Fruit fly (Drosophila melanogaster) whole organism, wandering third instar larva: Measurements from ENCODE around the gene CG4520.

Source experiments
- CrebA ChIP-seq: fragments of 200-800 bp; sonication (Bioruptor generic); optimal IDR thresholded peaks from 2 replicates; lab custom pipeline; 2016; ENCODE audit warnings: missing biosample characterization, mild to moderate bottlenecking, missing genetic modification characterization, borderline replicate concordance
- Dif ChIP-seq: fragments of 200-275, 200-300 bp; sonication (Bioruptor generic); optimal IDR thresholded peaks from 2 replicates; lab custom pipeline; 2018; ENCODE audit warnings: missing biosample characterization, missing genetic modification characterization; ENCODE audit not compliant: partially characterized antibody
- HLH106 ChIP-seq: fragments of 200-800 bp; optimal IDR thresholded peaks from 3 replicates; lab custom pipeline; 2019; ENCODE audit warnings: missing biosample characterization, mild to moderate bottlenecking, missing genetic modification characterization, moderate library complexity
- Hnf4 ChIP-seq: fragments of 200-800 bp; sonication (Bioruptor generic); optimal IDR thresholded peaks from 2 replicates; lab custom pipeline; 2016; ENCODE audit warnings: missing biosample characterization, mild to moderate bottlenecking, missing genetic modification characterization
- Hr78 ChIP-seq: fragments of >200 bp; optimal IDR thresholded peaks from 2 replicates; lab custom pipeline; 2017; ENCODE audit warnings: missing biosample characterization, missing genetic modification characterization
- Myc ChIP-seq: fragments of >200 bp; optimal IDR thresholded peaks from 2 replicates; lab custom pipeline; 2017
- OdsH ChIP-seq: fragments of 200-800 bp; sonication (Bioruptor generic); optimal IDR thresholded peaks from 2 replicates; lab custom pipeline; 2016; ENCODE audit warnings: missing biosample characterization, mild to moderate bottlenecking, missing genetic modification characterization
- br ChIP-seq: fragments of 200-800 bp; sonication (Bioruptor generic); optimal IDR thresholded peaks from 2 replicates; lab custom pipeline; 2016; ENCODE audit warnings: missing biosample characterization, missing genetic modification characterization
- dmrt93B ChIP-seq: fragments of 200-800 bp; sonication (Bioruptor generic); optimal IDR thresholded peaks from 2 replicates; lab custom pipeline; 2018; ENCODE audit warnings: missing biosample characterization, mild to moderate bottlenecking, missing genetic modification characterization
- foxo ChIP-seq, 2 experiments: fragments of 200-800 bp; sonication (Bioruptor generic); optimal IDR thresholded peaks; 2 replicates in 1 of 2; 3 replicates in 1 of 2; lab custom pipeline; 2016 to 2017; ENCODE audit warnings: missing biosample characterization in 2 of 2, missing genetic modification characterization in 2 of 2
- h ChIP-seq: fragments of 200-800 bp; sonication (Bioruptor generic); optimal IDR thresholded peaks from 3 replicates; lab custom pipeline; 2016; ENCODE audit warnings: missing biosample characterization, mild to moderate bottlenecking, missing genetic modification characterization
- psq ChIP-seq: fragments of 200-800 bp; sonication (Bioruptor generic); optimal IDR thresholded peaks from 3 replicates; lab custom pipeline; 2017; ENCODE audit warnings: missing biosample characterization, mild to moderate bottlenecking, missing genetic modification characterization, moderate library complexity
- woc ChIP-seq: sonication (Bioruptor generic); optimal IDR thresholded peaks from 2 replicates; lab custom pipeline; 2016; ENCODE audit warnings: missing biosample characterization, mild to moderate bottlenecking, missing genetic modification characterization

- no peak for TF ChIP-seq psq
- TF ChIP-seq OdsH (GFP tag; lab: Kevin White, UChicago): no peak
- no peak for TF ChIP-seq Myc (lab: Kevin White, UChicago)
- TF ChIP-seq Hnf4: peak; percentile 69
- no peak for TF ChIP-seq dmrt93B (GFP tag; lab: Kevin White, UChicago)
- TF ChIP-seq CrebA (GFP tag; lab: Kevin White, UChicago): no peak
- no peak for TF ChIP-seq br (GFP tag; lab: Kevin White, UChicago)
- no peak for TF ChIP-seq woc
- TF ChIP-seq h (GFP tag; lab: Kevin White, UChicago): no peak
- TF ChIP-seq Hr78 (GFP tag; lab: Kevin White, UChicago): no peak
- TF ChIP-seq foxo (GFP tag; optimal IDR thresholded peaks at IDR 0.05; lab: Kevin White, UChicago): peak in 1 of 2 experiments; percentile 53
- peak; percentile 26 for TF ChIP-seq HLH106
- TF ChIP-seq Dif (GFP tag; lab: Kevin White, UChicago): no peak
Observed at dm6 chr3R:15792427-15792826, 48.0 kb downstream of the CG4520 start, which contains the start of gene Acyp2.
